Fruit fly (Drosophila melanogaster): ENCODE results near the gene CG5151.

Gene CG5151

DNA sequence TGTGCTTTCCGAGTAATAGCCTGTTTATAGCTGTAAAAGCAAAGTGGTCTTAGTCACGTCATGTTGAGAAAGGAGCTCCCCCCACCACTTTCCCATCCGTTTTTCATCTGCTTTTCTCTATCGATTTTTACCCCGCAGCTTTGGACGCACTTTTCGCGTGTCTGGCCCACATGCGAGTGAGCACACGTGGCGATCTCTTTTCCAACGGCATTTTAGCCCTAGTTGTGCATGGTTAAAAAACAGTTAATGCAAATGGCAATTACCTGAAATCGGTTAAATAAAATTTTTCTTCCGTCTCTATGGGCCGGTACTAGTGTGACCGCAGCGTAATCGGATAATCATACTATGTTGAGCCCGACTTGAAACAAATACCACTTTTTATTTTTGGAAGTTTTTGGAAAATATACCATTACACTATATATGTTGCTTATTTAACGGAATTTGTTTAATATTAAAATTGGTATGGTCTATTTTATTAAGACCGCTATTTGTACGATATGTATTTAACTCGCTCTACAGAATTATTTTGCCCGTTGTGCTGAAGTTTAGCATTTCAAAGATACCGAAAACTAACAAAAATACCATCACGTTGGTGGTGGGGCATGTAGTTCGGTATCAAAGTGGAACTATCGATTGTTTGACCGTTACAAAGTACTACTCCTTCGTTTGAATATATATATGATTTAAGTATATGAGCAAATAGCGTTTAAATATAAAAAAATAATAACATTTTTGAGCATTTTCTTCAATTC, 52.3 kb downstream of the CG5151 start, which contains the start of gene Zn72D (continued):
- TF ChIP-seq unc-4 (GFP tag; IDR thresholded peaks at IDR 0.05; ENCODE audit: partially characterized antibody) (peak; percentile 36; the same call in 1 of the 2 replicates), CG7271 (tag; optimal IDR thresholded peaks at IDR 0.05) (peak; percentile 22), p53 (GFP tag; optimal IDR thresholded peaks at IDR 0.05) (no peak), otp (GFP tag; IDR thresholded peaks at IDR 0.05) (no peak), row (GFP tag; IDR thresholded peaks at IDR 0.05) (peak; percentile 28; the same call in 1 of the 3 replicates), sens (GFP tag) (peak; percentile 44), Dad (GFP tag; optimal IDR thresholded peaks at IDR 0.05) (no peak), Pdp1 (GFP tag; optimal IDR thresholded peaks at IDR 0.05) (no peak), E2f2 (GFP tag; IDR thresholded peaks at IDR 0.05) (0 out of 2 replicates have a peak, but pooled peaks have one; percentile 18), sima (GFP tag; optimal IDR thresholded peaks at IDR 0.05) (no peak), CG13287 (GFP tag; IDR thresholded peaks at IDR 0.05; ENCODE audit: partially characterized antibody) (peak; percentile 46), nom (GFP tag; optimal IDR thresholded peaks at IDR 0.05) (peak; percentile 47), CG14710 (tag; optimal IDR thresholded peaks at IDR 0.05) (peak; percentile 28), CG17612 (GFP tag; IDR thresholded peaks at IDR 0.05) (no peak), CG6854 (GFP tag; optimal IDR thresholded peaks at IDR 0.05) (no peak), Drgx (GFP tag; IDR thresholded peaks at IDR 0.05) (no peak), CG10565 (GFP tag; optimal IDR thresholded peaks at IDR 0.05) (no peak), cas (GFP tag; IDR thresholded peaks at IDR 0.05) (no peak), CG11695 (GFP tag; IDR thresholded peaks at IDR 0.05) (no peak), MBD-R2 (GFP tag; IDR thresholded peaks at IDR 0.05) (peak; percentile 84), Ets97D (GFP tag; optimal IDR thresholded peaks at IDR 0.05) (peak; percentile 21), tx (GFP tag; optimal IDR thresholded peaks at IDR 0.05) (no peak), CG10462 (GFP tag; optimal IDR thresholded peaks at IDR 0.05) (no peak), pzg (GFP tag; optimal IDR thresholded peaks at IDR 0.05) (peak; percentile 53), Max (GFP tag; optimal IDR thresholded peaks at IDR 0.05) (no peak), Six4 (GFP tag; optimal IDR thresholded peaks at IDR 0.05) (no peak), crp (GFP tag; optimal IDR thresholded peaks at IDR 0.05) (no peak), grau (tag; optimal IDR thresholded peaks at IDR 0.05) (peak; percentile 2), trem (tag; optimal IDR thresholded peaks at IDR 0.05) (peak; percentile 25), Opbp (GFP tag; IDR thresholded peaks at IDR 0.05; ENCODE audit: partially characterized antibody) (peak; percentile 6; the same call in 2 of the 3 replicates), ind (GFP tag; optimal IDR thresholded peaks at IDR 0.05) (no peak), CG34376 (GFP tag; optimal IDR thresholded peaks at IDR 0.05) (peak; percentile 1), Stat92E (GFP tag; optimal IDR thresholded peaks at IDR 0.05) (peak in 1 of 3 experiments; percentile 11), Lhr (GFP tag; optimal IDR thresholded peaks at IDR 0.05) (peak; percentile 6), insv (GFP tag; optimal IDR thresholded peaks at IDR 0.05) (no peak), CG2116 (GFP tag; optimal IDR thresholded peaks at IDR 0.05) (peak; percentile 26), CoRest (tag; optimal IDR thresholded peaks at IDR 0.05) (peak; percentile 13), Scr (GFP tag; IDR thresholded peaks at IDR 0.05; ENCODE audit: partially characterized antibody) (peak; percentile 58), phol (tag; optimal IDR thresholded peaks at IDR 0.05) (peak; percentile 1), CG2199 (GFP tag; IDR thresholded peaks at IDR 0.05) (no peak), crol (GFP tag; IDR thresholded peaks at IDR 0.05) (0 out of 2 replicates have a peak, but pooled peaks have one; percentile 7), CG12769 (tag; optimal IDR thresholded peaks at IDR 0.05) (no peak), Spps (tag; optimal IDR thresholded peaks at IDR 0.05) (no peak), knrl (GFP tag; IDR thresholded peaks at IDR 0.05; ENCODE audit: partially characterized antibody) (peak; percentile 29; the same call in 1 of the 3 replicates), CG10959 (GFP tag; IDR thresholded peaks at IDR 0.05) (no peak), gcm (GFP tag; optimal IDR thresholded peaks at IDR 0.05) (no peak), MESR4 (GFP tag; optimal IDR thresholded peaks at IDR 0.05) (peak; percentile 95), CG4617 (GFP tag; optimal IDR thresholded peaks at IDR 0.05; ENCODE audit: borderline replicate concordance) (peak; percentile 64)
